Fruit fly (Drosophila melanogaster) whole organism, embryonic: Measurements from ENCODE around the gene CG33796.
A peak's percentile ranks its signal among the peaks of the same experiment; 100 is the strongest.

Experiments used
- B-H2 ChIP-seq: fragments of 200-800 bp; sonication (Bioruptor generic); optimal IDR thresholded peaks from 2 replicates; lab custom pipeline; 2018; ENCODE audit warnings: missing biosample characterization, mild to moderate bottlenecking, missing genetic modification characterization
- CG10366 ChIP-seq: fragments of 200-800 bp; sonication (Bioruptor generic); IDR thresholded peaks from 2 replicates; pipeline ENCODE4 v1.3.6; 2022; ENCODE audit warnings: missing biosample characterization, missing genetic modification characterization
- CG10462 ChIP-seq: fragments of 200-800 bp; sonication (Bioruptor generic); optimal IDR thresholded peaks from 2 replicates; lab custom pipeline; 2016; ENCODE audit warnings: missing biosample characterization, missing genetic modification characterization
- CG10543 ChIP-seq: fragments of 200-800 bp; sonication (Bioruptor generic); optimal IDR thresholded peaks from 3 replicates; lab custom pipeline; 2017; ENCODE audit warnings: missing biosample characterization, mild to moderate bottlenecking, missing genetic modification characterization, moderate library complexity
- CG11504 ChIP-seq: fragments of 200-800 bp; sonication (Bioruptor generic); optimal IDR thresholded peaks from 3 replicates; lab custom pipeline; 2019; ENCODE audit warnings: missing biosample characterization, mild to moderate bottlenecking, missing genetic modification characterization, moderate library complexity
- CG12219 ChIP-seq: fragments of 200-800 bp; sonication (Bioruptor generic); optimal IDR thresholded peaks from 3 replicates; lab custom pipeline; 2018; ENCODE audit warnings: missing biosample characterization, mild to moderate bottlenecking, missing genetic modification characterization
- CG14014 ChIP-seq: fragments of 200-800 bp; sonication (Bioruptor generic); IDR thresholded peaks from 2 replicates; pipeline ENCODE4 v1.3.6; 2022; ENCODE audit warnings: missing biosample characterization, missing genetic modification characterization
- CG15269 ChIP-seq: fragments of 200-800 bp; sonication (Bioruptor generic); optimal IDR thresholded peaks from 2 replicates; lab custom pipeline; 2018; ENCODE audit warnings: missing biosample characterization, mild to moderate bottlenecking, missing genetic modification characterization, moderate library complexity
- CG16815 ChIP-seq: fragments of 200-800 bp; sonication (Bioruptor generic); optimal IDR thresholded peaks from 3 replicates; lab custom pipeline; 2017; ENCODE audit warnings: missing biosample characterization, mild to moderate bottlenecking, missing genetic modification characterization
- CG17385 ChIP-seq: fragments of 200-800 bp; sonication (Bioruptor generic); optimal IDR thresholded peaks from 3 replicates; lab custom pipeline; 2018; ENCODE audit warnings: missing biosample characterization, mild to moderate bottlenecking, missing genetic modification characterization
- CG17612 ChIP-seq: fragments of 200-800 bp; sonication (Bioruptor generic); IDR thresholded peaks from 2 replicates; pipeline ENCODE4 v1.3.6; 2022; ENCODE audit warnings: missing biosample characterization, missing genetic modification characterization
- CG18011 ChIP-seq: fragments of 200-800 bp; sonication (Bioruptor generic); optimal IDR thresholded peaks from 2 replicates; lab custom pipeline; 2017; ENCODE audit warnings: missing biosample characterization, missing genetic modification characterization, mild to moderate bottlenecking, moderate library complexity, missing genotype
- CG18599 ChIP-seq: fragments of 200-800 bp; sonication (Bioruptor generic); optimal IDR thresholded peaks from 3 replicates; lab custom pipeline; 2017; ENCODE audit warnings: missing biosample characterization, missing genetic modification characterization, mild to moderate bottlenecking, moderate library complexity, missing genetic modification reagents
- CG30431 ChIP-seq: fragments of 200-800 bp; sonication (Bioruptor generic); optimal IDR thresholded peaks from 2 replicates; lab custom pipeline; 2017; ENCODE audit warnings: missing biosample characterization, missing genetic modification characterization
- CG33213 ChIP-seq: fragments of 200-800 bp; sonication (Bioruptor generic); optimal IDR thresholded peaks from 3 replicates; lab custom pipeline; 2016; ENCODE audit warnings: missing biosample characterization, missing genetic modification characterization
- CG3407 ChIP-seq: fragments of 200-800 bp; sonication (Bioruptor generic); optimal IDR thresholded peaks from 2 replicates; lab custom pipeline; 2018; ENCODE audit warnings: missing biosample characterization, mild to moderate bottlenecking, missing genetic modification characterization
- CG4282 ChIP-seq: fragments of 200-800 bp; sonication (Bioruptor generic); optimal IDR thresholded peaks from 2 replicates; lab custom pipeline; 2016; ENCODE audit warnings: missing biosample characterization, missing genetic modification characterization
- CG4404 ChIP-seq: fragments of 200-800 bp; sonication (Bioruptor generic); IDR thresholded peaks from 2 replicates; pipeline ENCODE4 v1.3.6; 2022; ENCODE audit warnings: missing biosample characterization, missing genetic modification characterization
- CG5245 ChIP-seq: fragments of 200-800 bp; sonication (Bioruptor generic); optimal IDR thresholded peaks from 3 replicates; lab custom pipeline; 2016; ENCODE audit warnings: missing biosample characterization, missing genetic modification characterization
- CG6689 ChIP-seq: fragments of 200-800 bp; sonication (Bioruptor generic); IDR thresholded peaks from 2 replicates; pipeline ENCODE4 v1.3.6; 2022; ENCODE audit warnings: missing biosample characterization, missing genetic modification characterization
- CG7357 ChIP-seq: fragments of 200-800 bp; sonication (Bioruptor generic); IDR thresholded peaks from 3 replicates; pipeline ENCODE4 v1.3.6; 2022; ENCODE audit warnings: missing biosample characterization, missing genetic modification characterization
- Camta ChIP-seq: fragments of 200-800 bp; sonication (Bioruptor generic); optimal IDR thresholded peaks from 2 replicates; lab custom pipeline; 2016; ENCODE audit warnings: missing biosample characterization, missing genetic modification characterization
- CkIIα-i1 ChIP-seq: fragments of 200-800 bp; sonication (Bioruptor generic); IDR thresholded peaks from 2 replicates; pipeline ENCODE4 v1.3.6; 2022; ENCODE audit warnings: missing biosample characterization, missing genetic modification characterization
- CrebB ChIP-seq: fragments of 200-800 bp; sonication (Bioruptor generic); optimal IDR thresholded peaks from 3 replicates; lab custom pipeline; 2018; ENCODE audit warnings: missing biosample characterization, mild to moderate bottlenecking, missing genetic modification characterization
- Dref ChIP-seq: fragments of 200-800 bp; sonication (Bioruptor generic); IDR thresholded peaks from 2 replicates; pipeline ENCODE4 v1.3.6; 2022; ENCODE audit warnings: missing biosample characterization, missing genetic modification characterization
- H2.0 ChIP-seq: fragments of 200-800 bp; sonication (Bioruptor generic); IDR thresholded peaks from 2 replicates; pipeline ENCODE4 v1.3.6; 2022; ENCODE audit warnings: missing biosample characterization, missing genetic modification characterization
- Hand ChIP-seq: fragments of 200-800 bp; sonication (Bioruptor generic); optimal IDR thresholded peaks from 2 replicates; lab custom pipeline; 2017; ENCODE audit warnings: mild to moderate bottlenecking, missing biosample characterization, missing genetic modification reagents, missing genetic modification characterization
- Hmr ChIP-seq: fragments of 200-800 bp; sonication (Bioruptor generic); optimal IDR thresholded peaks from 3 replicates; lab custom pipeline; 2017; ENCODE audit warnings: mild to moderate bottlenecking, missing biosample characterization, missing genetic modification reagents, missing genetic modification characterization
- Hmx ChIP-seq: fragments of 200-800 bp; sonication (Bioruptor generic); optimal IDR thresholded peaks from 2 replicates; lab custom pipeline; 2016; ENCODE audit warnings: missing biosample characterization, missing genetic modification characterization
- Mad ChIP-seq: fragments of 200-800 bp; sonication (Bioruptor generic); optimal IDR thresholded peaks from 2 replicates; lab custom pipeline; 2016; ENCODE audit warnings: missing biosample characterization, missing genetic modification characterization
- Sin3A ChIP-seq: fragments of >200 bp; optimal IDR thresholded peaks from 2 replicates; lab custom pipeline; 2018
- Taf1 ChIP-seq: fragments of 200-800 bp; sonication (Bioruptor generic); IDR thresholded peaks from 2 replicates; pipeline ENCODE4 v1.3.6; 2022; ENCODE audit warnings: missing biosample characterization, missing genetic modification characterization
- YL-1 ChIP-seq: fragments of 200-800 bp; sonication (Bioruptor generic); optimal IDR thresholded peaks from 3 replicates; lab custom pipeline; 2017; ENCODE audit warnings: missing biosample characterization, mild to moderate bottlenecking, missing genetic modification characterization
- aop ChIP-seq: fragments of 200-800 bp; sonication (Bioruptor generic); IDR thresholded peaks from 2 replicates; pipeline ENCODE4 v1.3.6; 2022; ENCODE audit warnings: missing biosample characterization, missing genetic modification characterization
- ara ChIP-seq: fragments of 200-800 bp; sonication (Bioruptor generic); IDR thresholded peaks from 2 replicates; pipeline ENCODE4 v1.3.6; 2022; ENCODE audit warnings: missing biosample characterization, missing genetic modification characterization
- br ChIP-seq: fragments of >200 bp; optimal IDR thresholded peaks from 2 replicates; lab custom pipeline; 2017
- da ChIP-seq: fragments of 200-800 bp; sonication (Bioruptor generic); optimal IDR thresholded peaks from 2 replicates; lab custom pipeline; 2016; ENCODE audit warnings: missing biosample characterization, missing genetic modification characterization
- her ChIP-seq: fragments of 200-800 bp; sonication (Bioruptor generic); optimal IDR thresholded peaks from 2 replicates; lab custom pipeline; 2016; ENCODE audit warnings: missing biosample characterization, missing genetic modification characterization
- hkb ChIP-seq, 2 experiments: fragments of 200-800 bp in 1 of 2; fragments of >200 bp in 1 of 2; sonication (Bioruptor generic) in 1 of 2; IDR thresholded peaks in 1 of 2; optimal IDR thresholded peaks in 1 of 2; 2 replicates each; pipeline versions ENCODE4 v1.3.6 to Lab custom; 2017 to 2022; ENCODE audit warnings: missing biosample characterization in 1 of 2, missing genetic modification characterization in 1 of 2
- lbe ChIP-seq: fragments of 200-800 bp; sonication (Bioruptor generic); optimal IDR thresholded peaks from 2 replicates; lab custom pipeline; 2016; ENCODE audit warnings: missing biosample characterization, mild to moderate bottlenecking, missing genetic modification characterization
- lilli ChIP-seq: fragments of 200-800 bp; sonication (Bioruptor generic); optimal IDR thresholded peaks from 3 replicates; lab custom pipeline; 2016; ENCODE audit warnings: missing biosample characterization, missing genetic modification characterization
- nom ChIP-seq: fragments of 200-800 bp; sonication (Bioruptor generic); optimal IDR thresholded peaks from 2 replicates; lab custom pipeline; 2017; ENCODE audit warnings: missing biosample characterization, missing genetic modification characterization, mild to moderate bottlenecking, moderate library complexity, missing genetic modification reagents
- oc ChIP-seq: fragments of 200-800 bp; sonication (Bioruptor generic); optimal IDR thresholded peaks from 2 replicates; lab custom pipeline; 2018; ENCODE audit warnings: missing biosample characterization, mild to moderate bottlenecking, missing genetic modification characterization, moderate library complexity
- org-1 ChIP-seq: fragments of 200-800 bp; sonication (Bioruptor generic); optimal IDR thresholded peaks from 2 replicates; lab custom pipeline; 2017; ENCODE audit warnings: missing biosample characterization, missing genetic modification characterization
- pnt ChIP-seq: fragments of 200-800 bp; sonication (Bioruptor generic); optimal IDR thresholded peaks from 3 replicates; lab custom pipeline; 2016; ENCODE audit warnings: missing biosample characterization, missing genetic modification characterization
- pum ChIP-seq: fragments of 200-800 bp; sonication (Bioruptor generic); optimal IDR thresholded peaks from 2 replicates; lab custom pipeline; 2016; ENCODE audit warnings: missing biosample characterization, missing genetic modification characterization
- sisA ChIP-seq: fragments of 200-800 bp; sonication (Bioruptor generic); IDR thresholded peaks from 2 replicates; pipeline ENCODE4 v1.3.6; 2022; ENCODE audit warnings: missing biosample characterization, missing genetic modification characterization
- slbo ChIP-seq: fragments of 200-800 bp; sonication (Bioruptor generic); IDR thresholded peaks from 2 replicates; pipeline ENCODE4 v1.3.6; 2022; ENCODE audit warnings: missing biosample characterization, missing genetic modification characterization
- sna ChIP-seq: fragments of 200-800 bp; sonication (Bioruptor generic); IDR thresholded peaks from 2 replicates; pipeline ENCODE4 v1.3.6; 2022; ENCODE audit warnings: missing biosample characterization, missing genetic modification characterization; ENCODE audit not compliant: partially characterized antibody
- tin ChIP-seq: fragments of 200-800 bp; sonication (Bioruptor generic); optimal IDR thresholded peaks from 3 replicates; lab custom pipeline; 2016; ENCODE audit warnings: missing biosample characterization, missing genetic modification characterization
- wor ChIP-seq: fragments of 200-800 bp; sonication (Bioruptor generic); IDR thresholded peaks from 2 replicates; pipeline ENCODE4 v1.3.6; 2022; ENCODE audit warnings: missing biosample characterization, missing genetic modification characterization

CG33796 gene

dm6 chr3L:16128481-16128972, 41.4 kb downstream of the CG33796 start, which contains the start of gene Pgm1 (continued):
- TF ChIP-seq B-H2 (peak; percentile 71), slbo (GFP tag; lab: Robert Waterston, UW) (peak; percentile 82), Hmx (GFP tag; lab: Kevin White, UChicago) (peak; percentile 70), hkb (optimal IDR thresholded peaks at IDR 0.05; lab: Kevin White, UChicago) (peak; percentile 59), hkb (GFP tag; IDR thresholded peaks at IDR 0.05; lab: Robert Waterston, UW) (peak; percentile 73), lbe (GFP tag; lab: Kevin White, UChicago) (peak; percentile 83), org-1 (GFP tag; lab: Kevin White, UChicago) (peak; percentile 81), Sin3A (lab: Kevin White, UChicago) (no peak), CG6689 (GFP tag; lab: Robert Waterston, UW) (peak; percentile 59), ara (peak; percentile 76), CG10462 (GFP tag; lab: Kevin White, UChicago) (peak; percentile 68), CG5245 (GFP tag; lab: Kevin White, UChicago) (peak; percentile 69), CG11504 (tag; lab: Kevin White, UChicago) (peak; percentile 76), CG33213 (GFP tag; lab: Kevin White, UChicago) (peak; percentile 85), CG10543 (GFP tag; lab: Kevin White, UChicago) (peak; percentile 79), her (GFP tag; lab: Kevin White, UChicago) (peak; percentile 94), CG30431 (GFP tag; lab: Kevin White, UChicago) (peak; percentile 60), Taf1 (GFP tag; lab: Robert Waterston, UW) (peak; percentile 37; the same call in 1 of the 2 replicates), CG18599 (GFP tag; lab: Kevin White, UChicago) (peak; percentile 90), tin (GFP tag; lab: Kevin White, UChicago) (peak; percentile 70), YL-1 (GFP tag; lab: Kevin White, UChicago) (peak; percentile 61), CG7357 (GFP tag; lab: Robert Waterston, UW) (0 out of 3 replicates have a peak, but pooled peaks have one; percentile 33), Mad (GFP tag; lab: Kevin White, UChicago) (peak; percentile 86), sisA (GFP tag; lab: Robert Waterston, UW) (peak; percentile 74), Dref (GFP tag; lab: Robert Waterston, UW) (no peak), sna (GFP tag; lab: Robert Waterston, UW) (0 out of 2 replicates have a peak, but pooled peaks have one; percentile 40), H2.0 (GFP tag; lab: Robert Waterston, UW) (peak; percentile 68), CG12219 (GFP tag; lab: Kevin White, UChicago) (peak; percentile 84), pum (GFP tag; lab: Kevin White, UChicago) (peak; percentile 86), CG10366 (GFP tag; lab: Robert Waterston, UW) (peak; percentile 77), CG17612 (GFP tag; lab: Robert Waterston, UW) (peak; percentile 48), wor (GFP tag; lab: Robert Waterston, UW) (peak; percentile 53), CG4404 (GFP tag; lab: Robert Waterston, UW) (peak; percentile 37), lilli (GFP tag; lab: Kevin White, UChicago) (peak; percentile 94), CkIIα-i1 (GFP tag; lab: Robert Waterston, UW) (no peak), da (GFP tag; lab: Kevin White, UChicago) (peak; percentile 83), aop (GFP tag; lab: Robert Waterston, UW) (no peak), nom (GFP tag; lab: Kevin White, UChicago) (peak; percentile 83), CG18011 (GFP tag; lab: Kevin White, UChicago) (peak; percentile 45), CG3407 (GFP tag; lab: Kevin White, UChicago) (peak; percentile 64), pnt (GFP tag; lab: Kevin White, UChicago) (peak; percentile 83), Hmr (peak; percentile 85), CG16815 (peak; percentile 70), CrebB (tag; lab: Kevin White, UChicago) (peak; percentile 89), CG15269 (tag; lab: Kevin White, UChicago) (no peak), br (lab: Kevin White, UChicago) (no peak), Hand (peak; percentile 77), CG4282 (GFP tag; lab: Kevin White, UChicago) (peak; percentile 87), Camta (GFP tag; lab: Kevin White, UChicago) (peak; percentile 85), CG14014 (GFP tag; lab: Robert Waterston, UW) (peak; percentile 76), CG17385 (GFP tag; lab: Kevin White, UChicago) (peak; percentile 68), oc (tag; lab: Kevin White, UChicago) (no peak)
